Worm (Caenorhabditis elegans) whole organism, midembryonic: Measurements from ENCODE around the gene T07A5.1.

Source experiments
- T22C8.4 ChIP-seq: fragments of 200-800 bp; sonication (Bioruptor generic); IDR thresholded peaks from 2 replicates; pipeline ENCODE4 v1.3.6; 2022; ENCODE audit warnings: missing genetic modification characterization, missing compliant biosample characterization
- cog-1 ChIP-seq: sonication (generic microtip); optimal IDR thresholded peaks from 2 replicates; lab custom pipeline; 2016; ENCODE audit warnings: missing genetic modification characterization, missing compliant biosample characterization
- flt-1 ChIP-seq: fragments of 200-800 bp; sonication (Bioruptor generic); IDR thresholded peaks from 2 replicates; pipeline ENCODE4 v1.3.6; 2022; ENCODE audit warnings: missing genetic modification characterization, missing compliant biosample characterization
- klf-2 ChIP-seq: fragments of 200-800 bp; sonication (Bioruptor generic); conservative IDR thresholded peaks from 2 replicates; pipeline ENCODE4 v1.3.6; 2022; ENCODE audit warnings: missing genetic modification reagents, missing genetic modification characterization, missing compliant biosample characterization
- med-1 ChIP-seq: sonication (generic microtip); optimal IDR thresholded peaks from 2 replicates; lab custom pipeline; 2017; ENCODE audit warnings: missing genetic modification characterization, mild to moderate bottlenecking, missing compliant biosample characterization, antibody characterized with exemption, missing genetic modification reagents; ENCODE audit not compliant: insufficient read depth
- ref-1 ChIP-seq: fragments of 200-800 bp; sonication (Bioruptor generic); conservative IDR thresholded peaks from 2 replicates; pipeline ENCODE4 v1.3.6; 2022; ENCODE audit warnings: missing genetic modification reagents, missing genetic modification characterization, missing compliant biosample characterization
- tab-1 ChIP-seq: fragments of 200-800 bp; sonication (Bioruptor generic); IDR thresholded peaks from 2 replicates; pipeline ENCODE4 v1.3.6; 2022; ENCODE audit warnings: missing genetic modification characterization, missing compliant biosample characterization
- ztf-23 ChIP-seq: fragments of 200-800 bp; sonication (Bioruptor generic); IDR thresholded peaks from 2 replicates; pipeline ENCODE4 v1.3.6; 2022; ENCODE audit warnings: missing genetic modification reagents, missing genetic modification characterization, missing compliant biosample characterization
- ztf-29 ChIP-seq: fragments of 200-800 bp; sonication (Bioruptor generic); IDR thresholded peaks from 2 replicates; pipeline ENCODE4 v1.3.6; 2022; ENCODE audit warnings: missing genetic modification reagents, missing genetic modification characterization, missing compliant biosample characterization

Gene T07A5.1

ce11 chrIII:10306049-10306448 lies at the start of gene T07A5.1:
Gene T07A5.1 (minus strand): TSS chrIII:10306197.
- no peak for TF ChIP-seq flt-1 (GFP tag; lab: Robert Waterston, UW)
- no peak for TF ChIP-seq T22C8.4 (GFP tag; lab: Robert Waterston, UW)
- TF ChIP-seq ztf-23 (GFP tag; lab: Robert Waterston, UW) = no peak
- TF ChIP-seq med-1 = no peak
- no peak for TF ChIP-seq ref-1 (GFP tag; lab: Robert Waterston, UW)
- no peak for TF ChIP-seq tab-1
- TF ChIP-seq ztf-29 (GFP tag; lab: Robert Waterston, UW) = no peak
- no peak for TF ChIP-seq cog-1 (tag; lab: Kevin White, UChicago)
- no peak for TF ChIP-seq klf-2 (GFP tag; lab: Robert Waterston, UW)

ce11 chrIII:10355382-10355781 lies 49.4 kb upstream of the T07A5.1 start, which contains the start of gene spp-1:
Gene spp-1 (minus strand): TSS chrIII:10355668.
- TF ChIP-seq tab-1 (no peak), ref-1 (GFP tag; lab: Robert Waterston, UW) (no peak), cog-1 (tag; lab: Kevin White, UChicago) (no peak), klf-2 (GFP tag; lab: Robert Waterston, UW) (no peak), med-1 (no peak), flt-1 (GFP tag; lab: Robert Waterston, UW) (no peak), T22C8.4 (GFP tag; lab: Robert Waterston, UW) (no peak), ztf-29 (GFP tag; lab: Robert Waterston, UW) (no peak), ztf-23 (GFP tag; lab: Robert Waterston, UW) (no peak)

- TF ChIP-seq cog-1 (tag; lab: Kevin White, UChicago) (no peak), tab-1 (no peak)
Measured at ce11 chrIII:10354591-10354990, 48.6 kb upstream of the T07A5.1 start.

DNA sequence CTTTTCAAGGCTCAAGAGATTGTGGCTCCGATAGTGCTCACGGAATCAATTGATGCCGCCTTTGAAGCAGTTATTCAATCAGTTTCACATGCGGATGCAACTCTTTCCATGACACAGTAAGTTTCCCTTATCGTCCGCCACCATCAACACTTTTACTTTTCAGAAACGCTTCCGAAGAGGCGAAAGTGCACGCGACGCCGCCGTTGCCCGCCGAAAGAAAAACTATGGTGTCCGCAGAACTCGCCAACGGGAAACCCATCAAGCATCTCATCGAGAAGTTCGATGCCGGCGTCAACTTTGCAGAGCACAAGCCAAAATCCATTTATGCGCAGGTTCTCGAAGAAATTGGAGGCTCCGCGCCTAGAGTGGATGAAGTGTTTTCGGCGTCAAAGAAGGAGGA lies 47.4 kb upstream of the T07A5.1 start:
- TF ChIP-seq T22C8.4 (GFP tag; lab: Robert Waterston, UW) (no peak), klf-2 (GFP tag; lab: Robert Waterston, UW) (no peak), tab-1 (no peak), ztf-29 (GFP tag; lab: Robert Waterston, UW) (no peak), flt-1 (GFP tag; lab: Robert Waterston, UW) (no peak), ref-1 (GFP tag; lab: Robert Waterston, UW) (no peak), cog-1 (tag; lab: Kevin White, UChicago) (no peak)

DNA sequence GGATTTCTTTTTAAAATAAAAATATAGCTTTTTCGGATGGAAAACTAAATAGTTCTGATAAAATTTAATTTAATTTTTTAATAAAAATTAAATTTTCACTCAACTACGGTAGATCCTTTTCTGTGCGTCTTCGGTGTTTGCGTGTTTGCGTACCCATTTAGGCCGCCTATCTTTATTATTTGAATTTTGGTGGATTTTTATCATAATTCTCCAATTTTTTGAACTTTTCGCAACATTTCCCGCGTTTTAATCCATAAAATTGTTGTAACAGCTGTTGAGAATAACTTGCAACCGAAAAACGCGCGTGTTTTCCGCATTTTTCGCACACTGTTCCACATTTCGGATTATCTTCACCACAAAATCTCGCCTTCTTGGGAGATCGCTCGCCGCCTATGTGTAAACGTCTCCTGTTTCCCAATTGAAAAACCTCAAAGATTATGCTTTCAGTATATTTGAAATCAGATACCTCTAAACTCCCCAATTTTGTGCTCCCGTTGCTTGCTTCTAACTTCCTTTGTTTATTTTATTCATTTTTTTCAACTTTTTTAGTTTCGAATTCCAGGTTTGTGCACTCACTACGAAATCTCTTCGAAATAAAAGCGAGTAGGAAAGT lies 45.7 kb upstream of the T07A5.1 start, which contains the start of gene T07C4.3:
Gene T07C4.3, plus strand, starts transcription at position 563 of the 613 bp plus-strand sequence.
- TF ChIP-seq ztf-23 (GFP tag; lab: Robert Waterston, UW) (no peak), cog-1 (tag; lab: Kevin White, UChicago) (no peak), ref-1 (GFP tag; lab: Robert Waterston, UW) (no peak), med-1 (no peak), T22C8.4 (GFP tag; lab: Robert Waterston, UW) (no peak), ztf-29 (GFP tag; lab: Robert Waterston, UW) (no peak), flt-1 (GFP tag; lab: Robert Waterston, UW) (no peak), klf-2 (GFP tag; lab: Robert Waterston, UW) (no peak), tab-1 (no peak)

ce11 chrIII:10347049-10347448 lies 41.1 kb upstream of the T07A5.1 start, which contains the start of gene tbx-8:
Gene tbx-8 (plus strand): TSS chrIII:10347349.
- TF ChIP-seq ztf-23 (GFP tag; lab: Robert Waterston, UW) (no peak), tab-1 (no peak), med-1 (no peak), ref-1 (GFP tag; lab: Robert Waterston, UW) (0 out of 2 replicates have a peak, but pooled peaks have one; percentile 8), T22C8.4 (GFP tag; lab: Robert Waterston, UW) (no peak), klf-2 (GFP tag; lab: Robert Waterston, UW) (no peak)

ce11 chrIII:10344762-10345161 lies 38.8 kb upstream of the T07A5.1 start:
- no peak for TF ChIP-seq flt-1 (GFP tag; lab: Robert Waterston, UW)
- no peak for TF ChIP-seq ztf-23 (GFP tag; lab: Robert Waterston, UW)
- no peak for TF ChIP-seq med-1

ce11 chrIII:10341758-10342157 lies 35.8 kb upstream of the T07A5.1 start, which contains the start of gene tbx-9:
Gene tbx-9 (minus strand): TSS chrIII:10341858.
- TF ChIP-seq T22C8.4 (GFP tag; lab: Robert Waterston, UW) (no peak), cog-1 (tag; lab: Kevin White, UChicago) (no peak), flt-1 (GFP tag; lab: Robert Waterston, UW) (no peak), klf-2 (GFP tag; lab: Robert Waterston, UW) (no peak), ref-1 (GFP tag; lab: Robert Waterston, UW) (no peak), ztf-23 (GFP tag; lab: Robert Waterston, UW) (no peak), tab-1 (no peak), ztf-29 (GFP tag; lab: Robert Waterston, UW) (no peak)

DNA sequence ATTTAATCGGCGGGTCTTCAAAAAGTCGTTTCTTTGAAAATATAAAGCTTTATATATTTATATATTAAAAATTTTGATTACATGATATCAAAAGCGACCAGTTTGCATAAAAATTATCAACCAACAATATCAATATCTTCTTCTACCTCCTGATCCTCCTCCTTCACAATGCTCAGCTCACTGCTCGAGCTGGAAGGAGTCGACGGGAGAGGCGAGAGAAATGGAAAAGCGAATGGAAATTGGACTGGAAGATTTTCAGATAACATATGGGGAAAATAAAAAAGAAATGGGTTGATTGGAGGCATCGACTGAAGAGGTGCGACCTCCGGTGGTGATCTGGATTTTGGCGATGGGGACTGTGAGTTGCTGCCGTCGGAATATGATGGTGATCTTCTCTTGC lies 34.0 kb upstream of the T07A5.1 start:
- TF ChIP-seq med-1 (no peak), ztf-29 (GFP tag; lab: Robert Waterston, UW) (no peak), klf-2 (GFP tag; lab: Robert Waterston, UW) (no peak), cog-1 (tag; lab: Kevin White, UChicago) (no peak), flt-1 (GFP tag; lab: Robert Waterston, UW) (no peak), ztf-23 (GFP tag; lab: Robert Waterston, UW) (no peak), ref-1 (GFP tag; lab: Robert Waterston, UW) (no peak), tab-1 (no peak), T22C8.4 (GFP tag; lab: Robert Waterston, UW) (no peak)
